Worm (Caenorhabditis elegans): ENCODE results near the gene srab-11.

The srab-11 gene

ce11 chrV:3107450-3107849, 39.4 kb downstream of the srab-11 start, which contains the start of gene str-68:
str-68 (minus strand) TSS chrV:3107550.
- no peak for TF ChIP-seq tag-97 (GFP tag; IDR thresholded peaks at IDR 0.05)
- no peak for TF ChIP-seq unc-62 (GFP tag; optimal IDR thresholded peaks at IDR 0.05 in 1 of 2)
- no peak for TF ChIP-seq unc-62 (tag; optimal IDR thresholded peaks at IDR 0.05)
- TF ChIP-seq lsy-2 (tag; optimal IDR thresholded peaks at IDR 0.05) = no peak
- no peak for TF ChIP-seq set-16 (GFP tag; IDR thresholded peaks at IDR 0.05)
- no peak for TF ChIP-seq arid-1 (GFP tag; conservative IDR thresholded peaks at IDR 0.05)
- TF ChIP-seq dmd-6 (GFP tag; IDR thresholded peaks at IDR 0.05) = no peak
- TF ChIP-seq ceh-20 (GFP tag; IDR thresholded peaks at IDR 0.05) = no peak
- no peak for TF ChIP-seq cey-2 (tag; optimal IDR thresholded peaks at IDR 0.05; ENCODE audit: borderline replicate concordance, insufficient read depth)
- TF ChIP-seq F10B5.3 (tag; optimal IDR thresholded peaks at IDR 0.05) = no peak
- TF ChIP-seq zfp-3 (GFP tag; conservative IDR thresholded peaks at IDR 0.05) = no peak
- no peak for TF ChIP-seq ces-1 (GFP tag; optimal IDR thresholded peaks at IDR 0.05)
- no peak for TF ChIP-seq nhr-28 (tag; optimal IDR thresholded peaks at IDR 0.05)
- TF ChIP-seq daf-12 (tag; optimal IDR thresholded peaks at IDR 0.05) = no peak
- TF ChIP-seq nhr-48 (tag; optimal IDR thresholded peaks at IDR 0.05) = no peak

DNA sequence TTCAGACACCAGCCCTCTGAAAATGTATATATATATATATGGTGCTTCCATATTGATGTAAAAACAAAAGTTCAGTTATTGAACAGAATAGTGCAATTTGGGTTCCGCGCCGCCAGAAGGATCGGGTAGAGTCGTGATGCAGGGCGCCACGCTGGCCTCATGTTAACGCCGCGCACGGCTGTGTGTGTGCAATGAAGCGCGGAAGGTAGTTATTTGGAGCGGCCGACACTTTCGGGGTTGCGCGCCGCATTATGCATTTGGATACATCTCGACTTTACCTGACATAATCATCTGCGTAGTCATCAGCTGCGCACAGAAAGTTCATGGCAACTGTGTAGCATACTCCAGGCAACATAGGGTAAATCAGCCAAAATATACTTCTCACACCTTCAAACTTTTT, 40.0 kb downstream of the srab-11 start:
- no peak for TF ChIP-seq ztf-11 (tag; optimal IDR thresholded peaks at IDR 0.05)
- no peak for TF ChIP-seq aha-1 (tag)
- TF ChIP-seq daf-8 (GFP tag; IDR thresholded peaks at IDR 0.05) = no peak
- TF ChIP-seq F44E2.7 (GFP tag; IDR thresholded peaks at IDR 0.05) = no peak
- no peak for TF ChIP-seq lin-15B (tag; optimal IDR thresholded peaks at IDR 0.05)

DNA sequence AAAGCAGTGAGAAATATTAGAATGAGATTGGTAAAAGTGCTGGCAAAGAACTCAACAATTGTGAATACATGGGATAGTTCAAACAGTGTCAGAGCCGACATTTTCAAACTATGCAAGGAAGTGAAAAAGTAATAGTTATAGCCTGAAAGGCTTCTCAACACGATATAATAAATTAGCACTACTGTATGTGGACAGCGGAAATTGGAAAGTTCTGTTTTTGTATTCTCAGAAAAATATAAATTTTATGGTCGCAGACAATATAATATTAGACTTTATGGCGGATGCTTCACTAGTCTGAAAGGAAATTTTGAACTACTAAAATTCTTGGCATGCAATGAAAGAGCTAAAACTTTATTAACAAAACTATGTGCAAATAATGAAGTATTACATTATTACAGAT, 41.0 kb downstream of the srab-11 start, which contains the start of gene str-69:
str-69 (minus strand) TSS at position 101 of the 400 bp plus-strand sequence.
- TF ChIP-seq saeg-2 (GFP tag; IDR thresholded peaks at IDR 0.05) (no peak), mxl-3 (GFP tag; optimal IDR thresholded peaks at IDR 0.05) (no peak), Y75B8A.6 (GFP tag; IDR thresholded peaks at IDR 0.05) (no peak), T26A8.4 (GFP tag; IDR thresholded peaks at IDR 0.05) (no peak), lin-15B (tag; optimal IDR thresholded peaks at IDR 0.05) (no peak), zfp-2 (tag; optimal IDR thresholded peaks at IDR 0.05) (no peak), duxl-1 (tag; optimal IDR thresholded peaks at IDR 0.05; ENCODE audit: poor library complexity) (no peak), attf-4 (tag; optimal IDR thresholded peaks at IDR 0.05) (no peak), jun-1 (tag; optimal IDR thresholded peaks at IDR 0.05) (no peak)

DNA sequence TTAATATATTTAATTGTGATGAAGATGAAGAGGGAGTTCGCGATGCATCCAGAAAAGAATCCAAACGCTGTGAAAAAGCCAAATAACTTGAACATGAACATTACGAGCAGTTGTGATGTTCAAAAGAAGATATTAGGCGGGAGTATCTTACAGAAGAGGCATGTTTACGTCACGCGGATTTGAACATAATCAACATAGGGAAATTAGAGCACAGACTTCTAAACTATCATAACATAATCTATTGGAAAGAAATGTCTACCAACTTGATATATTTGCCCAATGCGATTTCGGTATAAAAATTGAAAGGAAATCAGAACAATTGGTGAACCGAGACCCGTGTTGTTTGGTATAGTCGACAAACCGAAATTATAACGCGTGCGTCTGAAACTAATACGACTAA, 42.7 kb downstream of the srab-11 start, which contains the start of gene str-66:
str-66 (minus strand) TSS at position 101 of the 400 bp plus-strand sequence.
- TF ChIP-seq zfp-2 (tag; optimal IDR thresholded peaks at IDR 0.05) (no peak), ceh-82 (tag; optimal IDR thresholded peaks at IDR 0.05) (no peak), ceh-20 (GFP tag; IDR thresholded peaks at IDR 0.05) (no peak), nhr-41 (GFP tag; IDR thresholded peaks at IDR 0.05) (no peak), egl-43 (GFP tag; IDR thresholded peaks at IDR 0.05) (no peak), cey-2 (tag; optimal IDR thresholded peaks at IDR 0.05; ENCODE audit: borderline replicate concordance, insufficient read depth) (no peak), F26F4.8 (GFP tag; conservative IDR thresholded peaks at IDR 0.05) (no peak), unc-39 (tag; optimal IDR thresholded peaks at IDR 0.05) (no peak), Y105C5A.15 (GFP tag; IDR thresholded peaks at IDR 0.05) (no peak), lin-38 (GFP tag; IDR thresholded peaks at IDR 0.05) (no peak), aha-1 (tag) (no peak), set-16 (GFP tag; IDR thresholded peaks at IDR 0.05) (no peak), aly-2 (tag; optimal IDR thresholded peaks at IDR 0.05) (no peak), nhr-6 (tag; optimal IDR thresholded peaks at IDR 0.05) (no peak), nhr-48 (tag; optimal IDR thresholded peaks at IDR 0.05) (no peak)

All from whole organism, L4 larva.